Worm (Caenorhabditis elegans) whole organism, late embryonic: ENCODE results near the gene clec-67.

Experiments
- C08G9.2 ChIP-seq: sonication (generic microtip); optimal IDR thresholded peaks from 2 replicates; lab custom pipeline; 2016; ENCODE audit warnings: mild to moderate bottlenecking, missing genetic modification characterization, moderate library complexity, missing compliant biosample characterization
- ama-1 ChIP-seq: fragments of 150-350 bp; optimal IDR thresholded peaks from 2 replicates; lab custom pipeline; 2014
- ceh-18 ChIP-seq: sonication (generic microtip); optimal IDR thresholded peaks from 2 replicates; lab custom pipeline; 2016; ENCODE audit warnings: missing genetic modification characterization, missing compliant biosample characterization
- fax-1 ChIP-seq: sonication (generic microtip); optimal IDR thresholded peaks from 2 replicates; lab custom pipeline; 2016; ENCODE audit warnings: missing genotype, missing genetic modification characterization, missing compliant biosample characterization
- hlh-15 ChIP-seq: sonication (generic microtip); optimal IDR thresholded peaks from 2 replicates; lab custom pipeline; 2016; ENCODE audit warnings: missing genetic modification characterization, missing compliant biosample characterization
- lin-11 ChIP-seq: fragments of 200-800 bp; sonication (Bioruptor generic); optimal IDR thresholded peaks from 2 replicates; lab custom pipeline; 2018; ENCODE audit warnings: mild to moderate bottlenecking, missing genetic modification characterization, missing compliant biosample characterization
- nfya-1 ChIP-seq: sonication (generic microtip); optimal IDR thresholded peaks from 2 replicates; lab custom pipeline; 2017; ENCODE audit warnings: missing genetic modification characterization, mild to moderate bottlenecking, missing compliant biosample characterization, antibody characterized with exemption, moderate library complexity
- nhr-11 ChIP-seq: fragments of 150-350 bp; optimal IDR thresholded peaks from 2 replicates; lab custom pipeline; 2014; ENCODE audit warnings: missing biosample characterization, missing genetic modification characterization
- pag-3 ChIP-seq: sonication (generic microtip); optimal IDR thresholded peaks from 2 replicates; lab custom pipeline; 2016; ENCODE audit warnings: missing compliant biosample characterization, missing genetic modification characterization, borderline replicate concordance
- pha-4 ChIP-seq: fragments of 150-350 bp; optimal IDR thresholded peaks from 2 replicates; lab custom pipeline; 2018; ENCODE audit warnings: missing biosample characterization, missing genetic modification reagents, missing genetic modification characterization
- pqm-1 ChIP-seq: sonication (generic microtip); optimal IDR thresholded peaks from 2 replicates; lab custom pipeline; 2016; ENCODE audit warnings: missing genetic modification characterization, missing compliant biosample characterization
- sox-4 ChIP-seq: sonication (generic microtip); optimal IDR thresholded peaks from 2 replicates; lab custom pipeline; 2017; ENCODE audit warnings: mild to moderate bottlenecking, missing genetic modification characterization, inconsistent platforms, missing compliant biosample characterization

- TF ChIP-seq ama-1 (no peak), nhr-11 (tag; lab: Kevin White, UChicago) (no peak), fax-1 (tag; lab: Kevin White, UChicago) (no peak), pqm-1 (tag; lab: Kevin White, UChicago) (no peak), ceh-18 (tag; lab: Kevin White, UChicago) (no peak), pha-4 (tag; lab: Kevin White, UChicago) (no peak), pag-3 (tag; lab: Kevin White, UChicago) (no peak), lin-11 (tag; lab: Kevin White, UChicago) (no peak), C08G9.2 (tag; lab: Kevin White, UChicago) (no peak), hlh-15 (tag; lab: Kevin White, UChicago) (no peak), nfya-1 (tag; lab: Kevin White, UChicago) (no peak), sox-4 (tag; lab: Kevin White, UChicago) (no peak)
Observed at ce11 chrIV:3881119-3881518, 40.8 kb upstream of the clec-67 start, which contains the start of the genes F37C4.8 and oac-23.
